Worm (Caenorhabditis elegans) whole organism, mixed stage, embryonic: ENCODE results near the gene Y82E9BR.22.

ENCODE experiments used
- M03D4.4 ChIP-seq: sonication (generic microtip); optimal IDR thresholded peaks from 2 replicates; lab custom pipeline; 2017; ENCODE audit warnings: mild to moderate bottlenecking, missing genetic modification characterization, missing compliant biosample characterization
- bed-3 ChIP-seq: fragments of 200-800 bp; sonication (Bioruptor generic); optimal IDR thresholded peaks from 3 replicates; lab custom pipeline; 2018; ENCODE audit warnings: mild to moderate bottlenecking, missing genetic modification characterization, moderate library complexity, missing compliant biosample characterization
- ceh-39 ChIP-seq: fragments of 150-350 bp; optimal IDR thresholded peaks from 2 replicates; lab custom pipeline; 2014; ENCODE audit warnings: missing biosample characterization, missing genetic modification characterization
- ceh-43 ChIP-seq: fragments of 200-800 bp; sonication (Bioruptor generic); optimal IDR thresholded peaks from 2 replicates; lab custom pipeline; 2018; ENCODE audit warnings: mild to moderate bottlenecking, missing genetic modification characterization, moderate library complexity, missing compliant biosample characterization
- ceh-83 ChIP-seq: fragments of 200-800 bp; sonication (Bioruptor generic); optimal IDR thresholded peaks from 2 replicates; lab custom pipeline; 2018; ENCODE audit warnings: mild to moderate bottlenecking, missing genetic modification characterization, missing compliant biosample characterization
- ces-1 ChIP-seq: fragments of 150-350 bp; optimal IDR thresholded peaks from 2 replicates; lab custom pipeline; 2014; ENCODE audit warnings: missing biosample characterization, missing genetic modification reagents, missing genetic modification characterization
- drap-1 ChIP-seq: fragments of 200-800 bp; sonication (Bioruptor generic); optimal IDR thresholded peaks from 3 replicates; lab custom pipeline; 2018; ENCODE audit warnings: mild to moderate bottlenecking, missing genetic modification characterization, missing compliant biosample characterization
- elt-1 ChIP-seq: sonication (generic microtip); optimal IDR thresholded peaks from 2 replicates; lab custom pipeline; 2017; ENCODE audit warnings: missing genetic modification characterization, mild to moderate bottlenecking, missing compliant biosample characterization, antibody characterized with exemption, moderate library complexity, borderline replicate concordance; ENCODE audit not compliant: insufficient read depth
- elt-3 ChIP-seq: fragments of 150-350 bp; optimal IDR thresholded peaks from 2 replicates; lab custom pipeline; 2014; ENCODE audit warnings: missing biosample characterization, missing genetic modification characterization
- flh-1 ChIP-seq: fragments of 200-800 bp; sonication (Bioruptor generic); optimal IDR thresholded peaks from 2 replicates; lab custom pipeline; 2018; ENCODE audit warnings: mild to moderate bottlenecking, missing genetic modification characterization, moderate library complexity, missing compliant biosample characterization
- hlh-1 ChIP-seq: fragments of 150-350 bp; optimal IDR thresholded peaks from 2 replicates; lab custom pipeline; 2014; ENCODE audit warnings: missing biosample characterization, missing genetic modification reagents, missing genetic modification characterization
- lin-13 ChIP-seq: fragments of 150-350 bp; optimal IDR thresholded peaks from 2 replicates; lab custom pipeline; 2014; ENCODE audit warnings: missing biosample characterization, missing genetic modification characterization
- lin-32 ChIP-seq: fragments of 200-800 bp; sonication (Bioruptor generic); optimal IDR thresholded peaks from 2 replicates; lab custom pipeline; 2018; ENCODE audit warnings: mild to moderate bottlenecking, missing genetic modification characterization, missing compliant biosample characterization
- mab-5 ChIP-seq: fragments of 150-350 bp; optimal IDR thresholded peaks from 2 replicates; lab custom pipeline; 2014; ENCODE audit warnings: missing biosample characterization, missing genetic modification characterization
- mep-1 ChIP-seq: fragments of 150-350 bp; optimal IDR thresholded peaks from 2 replicates; lab custom pipeline; 2017; ENCODE audit warnings: missing biosample characterization, missing genetic modification reagents, missing genetic modification characterization, inconsistent platforms
- mls-2 ChIP-seq: sonication (generic microtip); optimal IDR thresholded peaks from 2 replicates; lab custom pipeline; 2016; ENCODE audit warnings: mild to moderate bottlenecking, missing genetic modification characterization, moderate library complexity, missing compliant biosample characterization
- nhr-12 ChIP-seq: fragments of 150-350 bp; optimal IDR thresholded peaks from 2 replicates; lab custom pipeline; 2014; ENCODE audit warnings: missing biosample characterization, missing genetic modification characterization
- nhr-2 ChIP-seq: fragments of 150-350 bp; optimal IDR thresholded peaks from 2 replicates; lab custom pipeline; 2014; ENCODE audit warnings: missing biosample characterization, missing genetic modification characterization
- nhr-237 ChIP-seq: fragments of 150-350 bp; optimal IDR thresholded peaks from 2 replicates; lab custom pipeline; 2014; ENCODE audit warnings: missing biosample characterization, missing genetic modification characterization
- nhr-28 ChIP-seq: fragments of 150-350 bp; optimal IDR thresholded peaks from 2 replicates; lab custom pipeline; 2014; ENCODE audit warnings: missing biosample characterization, missing genetic modification characterization
- nhr-76 ChIP-seq: sonication (generic microtip); optimal IDR thresholded peaks from 2 replicates; lab custom pipeline; 2017; ENCODE audit warnings: missing biosample characterization, missing genetic modification characterization
- pha-4 ChIP-seq: fragments of 150-350 bp; optimal IDR thresholded peaks from 2 replicates; lab custom pipeline; 2018; ENCODE audit warnings: missing biosample characterization, missing genetic modification reagents, missing genetic modification characterization
- sem-2 ChIP-seq: fragments of 200-800 bp; sonication (Bioruptor generic); optimal IDR thresholded peaks from 2 replicates; lab custom pipeline; 2018; ENCODE audit warnings: mild to moderate bottlenecking, missing genetic modification characterization, missing compliant biosample characterization
- snpc-4 ChIP-seq: fragments of 150-350 bp; optimal IDR thresholded peaks from 2 replicates; lab custom pipeline; 2014; ENCODE audit warnings: missing biosample characterization, missing genetic modification characterization
- sptf-1 ChIP-seq: sonication (generic microtip); optimal IDR thresholded peaks from 2 replicates; lab custom pipeline; 2017; ENCODE audit warnings: mild to moderate bottlenecking, missing genetic modification characterization, moderate library complexity, missing compliant biosample characterization
- tbx-8 ChIP-seq: fragments of 200-800 bp; sonication (Bioruptor generic); optimal IDR thresholded peaks from 2 replicates; lab custom pipeline; 2018; ENCODE audit warnings: mild to moderate bottlenecking, missing genetic modification characterization, moderate library complexity, missing compliant biosample characterization
- unc-120 ChIP-seq: sonication (generic microtip); optimal IDR thresholded peaks from 2 replicates; lab custom pipeline; 2017; ENCODE audit warnings: missing genetic modification characterization, missing compliant biosample characterization; ENCODE audit not compliant: poor library complexity, severe bottlenecking
- unc-39 ChIP-seq: fragments of 150-350 bp; optimal IDR thresholded peaks from 2 replicates; lab custom pipeline; 2014; ENCODE audit warnings: missing biosample characterization, missing genetic modification characterization
- zip-8 ChIP-seq: fragments of 150-350 bp; optimal IDR thresholded peaks from 2 replicates; lab custom pipeline; 2014; ENCODE audit warnings: missing biosample characterization, missing genetic modification characterization
- ztf-11 ChIP-seq: fragments of 150-350 bp; optimal IDR thresholded peaks from 2 replicates; lab custom pipeline; 2014; ENCODE audit warnings: missing biosample characterization, missing genetic modification characterization

The Y82E9BR.22 gene

DNA sequence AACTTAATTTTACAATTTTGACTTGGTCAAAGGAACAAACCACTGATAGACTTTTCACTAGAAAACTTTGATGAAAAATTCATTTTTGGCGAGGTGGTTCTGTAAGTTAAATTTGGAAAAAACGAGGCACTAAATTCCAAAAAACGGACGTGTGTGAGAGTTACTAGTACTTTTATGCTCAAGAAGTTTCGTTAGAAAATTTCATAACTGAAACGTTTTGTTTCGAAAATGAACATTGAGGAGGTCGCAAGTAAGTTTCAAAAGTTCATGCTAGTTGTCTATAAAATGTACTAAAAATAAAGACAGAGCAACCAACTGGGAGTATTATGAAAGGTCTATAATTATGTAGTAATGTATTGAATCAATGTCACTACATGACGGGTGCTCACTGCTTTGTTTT lies 17.3 kb downstream of the Y82E9BR.22 start, which contains the start of gene pals-17:
TSS of gene pals-17 (minus strand) at position 101 of the 400 bp plus-strand sequence.
- TF ChIP-seq ces-1 (GFP tag; lab: Kevin White, UChicago), result no peak
- TF ChIP-seq, all 35 proteins: peak for 0

DNA sequence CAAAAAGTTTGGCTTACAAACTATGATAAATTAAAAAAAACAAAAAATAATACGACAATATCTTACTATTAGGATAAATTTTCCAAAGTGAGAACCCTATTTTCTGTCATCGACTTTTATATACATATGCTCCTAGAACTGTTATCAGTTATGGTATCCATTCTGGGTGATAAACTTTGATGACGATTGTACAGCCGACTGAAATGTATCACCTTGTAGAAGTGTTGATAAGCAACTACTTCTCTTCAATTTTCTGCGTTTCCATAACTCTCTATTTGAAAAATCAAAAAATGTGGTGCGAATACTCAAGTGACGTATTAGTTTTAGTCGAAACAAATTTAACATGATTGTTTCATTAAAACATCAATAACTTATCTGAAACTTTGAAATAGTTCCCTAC lies 19.1 kb downstream of the Y82E9BR.22 start:
- no peak for TF ChIP-seq tbx-8 (GFP tag; lab: Kevin White, UChicago)
- no peak for TF ChIP-seq ceh-39
- no peak for TF ChIP-seq nhr-237 (tag; lab: Kevin White, UChicago)
- no peak for TF ChIP-seq unc-120 (tag; lab: Kevin White, UChicago)
- no peak for TF ChIP-seq mls-2 (tag; lab: Kevin White, UChicago)
- no peak for TF ChIP-seq pha-4 (tag; lab: Kevin White, UChicago)
- no peak for TF ChIP-seq flh-1 (GFP tag; lab: Kevin White, UChicago)
- TF ChIP-seq nhr-12 (tag; lab: Kevin White, UChicago), result no peak
- TF ChIP-seq mab-5 (tag; lab: Kevin White, UChicago), result no peak
- TF ChIP-seq bed-3, result no peak
- TF ChIP-seq nhr-28 (tag; lab: Kevin White, UChicago), result no peak
- no peak for TF ChIP-seq mep-1 (tag; lab: Kevin White, UChicago)
- TF ChIP-seq nhr-2 (tag; lab: Kevin White, UChicago), result no peak
- TF ChIP-seq ces-1 (GFP tag; lab: Kevin White, UChicago), result no peak
- no peak for TF ChIP-seq zip-8 (tag; lab: Kevin White, UChicago)
- no peak for TF ChIP-seq ceh-83 (GFP tag; lab: Kevin White, UChicago)
- no peak for TF ChIP-seq elt-3 (tag; lab: Kevin White, UChicago)
- no peak for TF ChIP-seq elt-1
- TF ChIP-seq drap-1 (GFP tag; lab: Kevin White, UChicago), result no peak

DNA sequence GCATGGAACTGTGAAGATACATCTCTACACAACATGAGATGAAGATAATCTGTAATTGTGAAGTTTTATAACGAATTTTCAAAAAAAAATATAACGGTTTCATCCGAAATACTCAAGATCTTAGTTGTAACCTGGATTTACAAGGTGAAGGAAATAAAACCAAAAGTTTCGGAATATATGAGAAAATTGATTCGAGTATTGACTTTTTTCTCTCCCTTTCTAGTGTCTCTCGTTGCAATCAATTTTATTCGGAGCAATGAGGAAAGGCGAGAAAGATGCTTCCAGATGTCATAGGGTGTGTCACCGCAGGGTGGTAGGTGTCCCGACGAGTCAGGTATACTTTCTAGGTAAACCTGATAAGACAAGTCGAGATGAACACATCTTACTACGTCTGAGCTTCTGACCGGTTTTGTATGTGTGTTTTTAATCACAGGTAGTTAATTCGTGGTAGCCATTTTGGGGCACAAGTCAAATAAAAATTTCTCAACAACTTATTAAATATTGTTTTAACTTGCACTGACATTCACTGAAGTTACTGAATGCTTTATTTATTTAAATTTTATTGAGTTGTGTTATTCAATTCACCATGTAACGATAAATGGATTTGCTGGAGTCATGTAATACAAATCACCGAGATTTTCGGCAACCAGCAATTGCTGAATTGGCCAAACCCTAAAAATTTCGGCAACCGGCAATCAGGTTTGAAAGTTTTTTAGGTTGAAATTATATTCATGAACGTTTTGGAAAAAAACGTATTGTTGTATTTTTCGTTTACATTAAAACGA lies 20.6 kb downstream of the Y82E9BR.22 start, which contains the start of gene pals-20:
TSS of gene pals-20 (minus strand) at position 51 of the 785 bp plus-strand sequence.
- no peak for TF ChIP-seq mep-1 (tag; lab: Kevin White, UChicago)
- TF ChIP-seq ztf-11 (tag; lab: Kevin White, UChicago), result no peak
- no peak for TF ChIP-seq M03D4.4 (tag; lab: Kevin White, UChicago)
- TF ChIP-seq ceh-83 (GFP tag; lab: Kevin White, UChicago), result no peak
- TF ChIP-seq drap-1 (GFP tag; lab: Kevin White, UChicago), result no peak
- no peak for TF ChIP-seq mls-2 (tag; lab: Kevin White, UChicago)
- no peak for TF ChIP-seq elt-1
- TF ChIP-seq zip-8 (tag; lab: Kevin White, UChicago), result no peak
- no peak for TF ChIP-seq nhr-237 (tag; lab: Kevin White, UChicago)
- no peak for TF ChIP-seq hlh-1
- no peak for TF ChIP-seq unc-39 (tag; lab: Kevin White, UChicago)
- TF ChIP-seq nhr-28 (tag; lab: Kevin White, UChicago), result no peak
- no peak for TF ChIP-seq unc-120 (tag; lab: Kevin White, UChicago)
- TF ChIP-seq bed-3, result no peak
- no peak for TF ChIP-seq ceh-43 (GFP tag; lab: Kevin White, UChicago)
- TF ChIP-seq lin-13 (tag; lab: Kevin White, UChicago), result no peak
- TF ChIP-seq ceh-39, result no peak
- TF ChIP-seq sem-2 (GFP tag; lab: Kevin White, UChicago), result no peak
- no peak for TF ChIP-seq nhr-76 (tag; lab: Kevin White, UChicago)
- no peak for TF ChIP-seq flh-1 (GFP tag; lab: Kevin White, UChicago)
- TF ChIP-seq, all 35 proteins: peak for 0

DNA sequence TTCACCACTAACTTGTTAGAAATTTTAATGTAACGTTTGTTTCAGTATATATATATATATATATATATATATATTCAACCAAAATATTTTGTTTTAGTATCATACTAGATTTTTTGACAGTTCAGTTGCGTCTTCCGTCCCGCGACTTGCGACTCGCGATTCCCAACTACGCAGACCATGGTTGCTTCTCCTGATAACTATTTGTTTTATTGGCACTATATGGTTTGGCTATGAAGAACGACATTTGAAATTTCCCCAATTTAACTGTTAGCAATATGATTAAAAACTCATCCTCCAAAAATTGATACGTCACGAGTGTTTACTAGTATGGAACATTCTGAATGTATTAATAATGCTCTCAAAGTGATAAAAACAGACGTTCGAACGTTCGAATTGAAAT lies 24.3 kb downstream of the Y82E9BR.22 start:
- TF ChIP-seq ceh-43 (GFP tag; lab: Kevin White, UChicago) (no peak), elt-1 (no peak), lin-32 (no peak), snpc-4 (tag; lab: Kevin White, UChicago) (no peak), hlh-1 (no peak), nhr-76 (tag; lab: Kevin White, UChicago) (no peak)

DNA sequence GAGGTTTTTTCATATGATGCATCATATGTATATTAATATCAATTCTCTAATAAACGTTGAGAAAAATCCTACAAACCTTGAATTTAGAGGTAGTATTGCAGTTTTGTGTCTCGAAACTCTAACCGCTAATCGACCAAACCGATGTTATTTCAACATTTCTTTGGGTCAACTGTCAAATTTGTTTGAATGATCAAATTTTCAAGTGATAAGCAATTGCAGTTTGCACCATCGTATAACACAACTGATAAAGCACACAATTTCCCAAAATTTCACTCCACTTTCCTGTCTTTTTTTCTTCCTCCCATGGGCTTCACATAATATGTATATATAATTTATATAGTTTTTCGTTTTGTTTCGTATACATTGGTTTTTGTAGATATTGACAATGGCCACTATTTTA lies 24.9 kb downstream of the Y82E9BR.22 start, which contains the start of the genes fbxa-138 and Y82E9BR.5:
TSS of gene fbxa-138 (minus strand) at position 161 of the 400 bp plus-strand sequence.
TSS of gene Y82E9BR.5 (plus strand) at position 279 of the 400 bp plus-strand sequence.
- TF ChIP-seq sptf-1 (tag; lab: Kevin White, UChicago), result no peak
